Fruit fly (Drosophila melanogaster): ENCODE data around the gene CG7457.

dm6 chr3L:7747044-7747443 lies 20.8 kb upstream of the CG7457 start, which contains the start of gene CG13685:
- no peak for TF ChIP-seq usp (GFP tag; optimal IDR thresholded peaks at IDR 0.05)
- TF ChIP-seq CG8478 (optimal IDR thresholded peaks at IDR 0.05) = no peak
